Worm (Caenorhabditis elegans): ENCODE results near the gene srh-8.
A peak's percentile ranks its signal among the peaks of the same experiment; 100 is the strongest.

srh-8 gene

ce11 chrV:4022309-4022708 lies 17.0 kb downstream of the srh-8 start, which contains the start of gene cyp-35A3:
cyp-35A3 (plus strand) TSS chrV:4022609.
- no peak for TF ChIP-seq nhr-111 (GFP tag; optimal IDR thresholded peaks at IDR 0.05)
- TF ChIP-seq zip-2 (tag; optimal IDR thresholded peaks at IDR 0.05), result no peak
- no peak for TF ChIP-seq zfp-2 (tag; optimal IDR thresholded peaks at IDR 0.05)
- no peak for TF ChIP-seq aha-1 (tag)
- no peak for TF ChIP-seq nhr-28 (tag; optimal IDR thresholded peaks at IDR 0.05)
- no peak for TF ChIP-seq ceh-32 (tag; optimal IDR thresholded peaks at IDR 0.05; ENCODE audit: poor library complexity)

ce11 chrV:4024777-4025176 lies 19.5 kb downstream of the srh-8 start, which contains the start of gene K09D9.1:
K09D9.1 (plus strand) TSS chrV:4025047.
- TF ChIP-seq nhr-41 (GFP tag; IDR thresholded peaks at IDR 0.05), result peak; percentile 58; the same call in 1 of the 2 replicates
- TF ChIP-seq T20F7.1 (GFP tag; optimal IDR thresholded peaks at IDR 0.05), result peak; percentile 70
- TF ChIP-seq F49E8.2 (tag; optimal IDR thresholded peaks at IDR 0.05; ENCODE audit: borderline replicate concordance), result no peak
- no peak for TF ChIP-seq ceh-44 (GFP tag; IDR thresholded peaks at IDR 0.05)
- TF ChIP-seq zfp-2 (tag; optimal IDR thresholded peaks at IDR 0.05), result no peak
- no peak for TF ChIP-seq vab-7 (GFP tag; IDR thresholded peaks at IDR 0.05)
- peak; percentile 86 for TF ChIP-seq nhr-77 (tag; optimal IDR thresholded peaks at IDR 0.05)
- TF ChIP-seq nhr-102 (tag; optimal IDR thresholded peaks at IDR 0.05), result peak; percentile 66
- TF ChIP-seq mep-1 (tag; optimal IDR thresholded peaks at IDR 0.05), result no peak
- TF ChIP-seq fos-1 (tag; optimal IDR thresholded peaks at IDR 0.05), result no peak
- TF ChIP-seq zip-2 (tag; optimal IDR thresholded peaks at IDR 0.05), result peak; percentile 95
- 0 out of 2 replicates have a peak, but pooled peaks have one; percentile 45 for TF ChIP-seq lin-1 (GFP tag; IDR thresholded peaks at IDR 0.05)
- peak; percentile 75 for TF ChIP-seq pqm-1 (tag; optimal IDR thresholded peaks at IDR 0.05)
- TF ChIP-seq nhr-6 (tag; optimal IDR thresholded peaks at IDR 0.05), result peak; percentile 17
- TF ChIP-seq daf-16 (GFP tag; optimal IDR thresholded peaks at IDR 0.05), result peak in 1 of 2 experiments; percentile 57
- peak; percentile 95 for TF ChIP-seq daf-16 (tag; optimal IDR thresholded peaks at IDR 0.05)
- no peak for TF ChIP-seq saeg-2 (GFP tag; IDR thresholded peaks at IDR 0.05)
- TF ChIP-seq Y48G9A.11 (GFP tag; IDR thresholded peaks at IDR 0.05), result no peak
- TF ChIP-seq dve-1 (tag; optimal IDR thresholded peaks at IDR 0.05; ENCODE audit: insufficient read depth), result peak; percentile 93
- peak; percentile 78 for TF ChIP-seq php-3 (GFP tag; IDR thresholded peaks at IDR 0.05)
- TF ChIP-seq hlh-11 (tag; optimal IDR thresholded peaks at IDR 0.05), result peak; percentile 84
- TF ChIP-seq lin-13 (GFP tag; optimal IDR thresholded peaks at IDR 0.05), result no peak
- TF ChIP-seq ztf-7 (tag; optimal IDR thresholded peaks at IDR 0.05), result peak; percentile 67
- TF ChIP-seq dpl-1 (GFP tag; optimal IDR thresholded peaks at IDR 0.05), result peak; percentile 14
- no peak for TF ChIP-seq mxl-3 (GFP tag; optimal IDR thresholded peaks at IDR 0.05)
- peak; percentile 45 for TF ChIP-seq nhr-48 (tag; optimal IDR thresholded peaks at IDR 0.05)
- TF ChIP-seq hmg-1.1 (GFP tag; IDR thresholded peaks at IDR 0.05), result no peak
- TF ChIP-seq cey-2 (tag; optimal IDR thresholded peaks at IDR 0.05; ENCODE audit: borderline replicate concordance, insufficient read depth), result no peak
- no peak for TF ChIP-seq rbr-2 (tag; optimal IDR thresholded peaks at IDR 0.05)
- peak; percentile 97 for TF ChIP-seq dmd-6 (GFP tag; IDR thresholded peaks at IDR 0.05)
- no peak for TF ChIP-seq dmd-9 (GFP tag; IDR thresholded peaks at IDR 0.05)
- peak; percentile 79 for TF ChIP-seq hlh-30 (tag; optimal IDR thresholded peaks at IDR 0.05; ENCODE audit: insufficient read depth)
- no peak for TF ChIP-seq F37D6.2 (tag; optimal IDR thresholded peaks at IDR 0.05)
- no peak for TF ChIP-seq unc-62 (GFP tag; optimal IDR thresholded peaks at IDR 0.05 in 1 of 2)
- no peak for TF ChIP-seq unc-62 (tag; optimal IDR thresholded peaks at IDR 0.05)
- TF ChIP-seq unc-39 (tag; optimal IDR thresholded peaks at IDR 0.05), result no peak
- TF ChIP-seq aly-2 (tag; optimal IDR thresholded peaks at IDR 0.05), result no peak
- peak; percentile 38; the same call in 1 of the 2 replicates for TF ChIP-seq pha-4 (GFP tag; IDR thresholded peaks at IDR 0.05)
- peak; percentile 29 for TF ChIP-seq pha-4 (tag; optimal IDR thresholded peaks at IDR 0.05)
- peak; percentile 81 for TF ChIP-seq nhr-28 (tag; optimal IDR thresholded peaks at IDR 0.05)

Measured in whole organism, L4 larva.